Worm (Caenorhabditis elegans) whole organism, early embryonic: ENCODE results near the gene srz-63.

Source experiments
- B0310.2 ChIP-seq: sonication (generic microtip); optimal IDR thresholded peaks from 2 replicates; lab custom pipeline; 2016; ENCODE audit warnings: mild to moderate bottlenecking, missing genetic modification characterization, missing compliant biosample characterization
- F13C5.2 ChIP-seq: sonication (generic microtip); optimal IDR thresholded peaks from 2 replicates; lab custom pipeline; 2017; ENCODE audit warnings: mild to moderate bottlenecking, missing genetic modification characterization, inconsistent platforms, missing compliant biosample characterization
- aly-1 ChIP-seq: sonication (generic microtip); optimal IDR thresholded peaks from 2 replicates; lab custom pipeline; 2016; ENCODE audit warnings: missing genetic modification characterization, missing compliant biosample characterization
- ama-1 ChIP-seq: fragments of 150-350 bp; optimal IDR thresholded peaks from 2 replicates; lab custom pipeline; 2014
- ceh-13 ChIP-seq: fragments of 200-800 bp; sonication (Bioruptor generic); optimal IDR thresholded peaks from 2 replicates; lab custom pipeline; 2018; ENCODE audit warnings: mild to moderate bottlenecking, missing genetic modification characterization, missing compliant biosample characterization
- ceh-36 ChIP-seq: sonication (generic microtip); optimal IDR thresholded peaks from 2 replicates; lab custom pipeline; 2016; ENCODE audit warnings: missing genetic modification characterization, inconsistent platforms, missing compliant biosample characterization
- ets-7 ChIP-seq: sonication (generic microtip); optimal IDR thresholded peaks from 2 replicates; lab custom pipeline; 2016; ENCODE audit warnings: missing genotype, missing genetic modification characterization, missing compliant biosample characterization
- flt-1 ChIP-seq: fragments of 200-800 bp; sonication (Bioruptor generic); IDR thresholded peaks from 2 replicates; pipeline ENCODE4 v1.3.6; 2022; ENCODE audit warnings: missing genetic modification characterization, missing compliant biosample characterization
- hmbx-1 ChIP-seq: sonication (generic microtip); optimal IDR thresholded peaks from 2 replicates; lab custom pipeline; 2016; ENCODE audit warnings: mild to moderate bottlenecking, missing genetic modification characterization, missing compliant biosample characterization
- hmg-4 ChIP-seq: fragments of 200-800 bp; sonication (Bioruptor generic); optimal IDR thresholded peaks from 2 replicates; lab custom pipeline; 2018; ENCODE audit warnings: mild to moderate bottlenecking, missing genetic modification characterization, missing compliant biosample characterization
- hnd-1 ChIP-seq: sonication (generic microtip); optimal IDR thresholded peaks from 2 replicates; lab custom pipeline; 2016; ENCODE audit warnings: missing genetic modification characterization, missing compliant biosample characterization
- scrt-1 ChIP-seq: fragments of 200-800 bp; sonication (Bioruptor generic); IDR thresholded peaks from 2 replicates; pipeline ENCODE4 v1.3.6; 2022; ENCODE audit warnings: missing genetic modification characterization, missing compliant biosample characterization
- sea-1 ChIP-seq: fragments of 200-800 bp; sonication (Bioruptor generic); conservative IDR thresholded peaks from 2 replicates; pipeline ENCODE4 v1.3.6; 2022; ENCODE audit warnings: missing genetic modification characterization, missing compliant biosample characterization
- tbx-11 ChIP-seq: fragments of 200-800 bp; sonication (Bioruptor generic); IDR thresholded peaks from 2 replicates; pipeline ENCODE4 v1.3.6; 2022; ENCODE audit warnings: missing genetic modification characterization, missing compliant biosample characterization
- tbx-37 ChIP-seq: fragments of 200-800 bp; sonication (Bioruptor generic); conservative IDR thresholded peaks from 2 replicates; pipeline ENCODE4 v1.3.6; 2022; ENCODE audit warnings: missing genetic modification reagents, missing genetic modification characterization, missing compliant biosample characterization
- tra-4 ChIP-seq: sonication (generic microtip); optimal IDR thresholded peaks from 2 replicates; lab custom pipeline; 2017; ENCODE audit warnings: missing genetic modification characterization, missing compliant biosample characterization

The srz-63 gene

DNA sequence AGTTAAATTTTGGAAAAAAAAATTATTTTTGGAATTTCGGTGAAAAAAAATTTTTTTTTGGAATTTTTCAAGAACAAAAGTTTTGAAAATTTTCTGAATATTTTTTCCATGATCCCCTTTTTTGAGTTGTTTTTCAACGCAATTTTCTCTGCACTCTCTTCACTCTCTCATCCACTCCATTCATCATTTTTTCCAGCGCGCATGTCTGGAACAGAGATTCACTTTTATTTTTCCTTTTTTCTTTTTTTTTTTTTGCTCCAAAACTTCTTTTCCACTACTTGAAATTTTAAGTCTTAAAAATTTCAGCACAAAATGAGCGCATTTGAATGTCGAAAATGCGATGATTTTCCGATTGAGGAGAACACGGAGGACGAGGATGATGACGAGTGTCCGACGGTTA is 48.2 kb downstream of the srz-63 start, which contains the start of gene jip-1:
Gene jip-1, plus strand, starts transcription at position 301 of the 400 bp plus-strand sequence.
- TF ChIP-seq sea-1 (GFP tag; lab: Robert Waterston, UW) = no peak
- no peak for TF ChIP-seq flt-1 (GFP tag; lab: Robert Waterston, UW)
- TF ChIP-seq B0310.2 (tag; lab: Kevin White, UChicago) = no peak
- no peak for TF ChIP-seq hmbx-1
- no peak for TF ChIP-seq tbx-37
- no peak for TF ChIP-seq F13C5.2
- TF ChIP-seq ceh-36 (tag; lab: Kevin White, UChicago) = no peak
- TF ChIP-seq hnd-1 (tag; lab: Kevin White, UChicago) = no peak
- TF ChIP-seq ets-7 (tag; lab: Kevin White, UChicago) = no peak
- TF ChIP-seq ama-1 (lab: Kevin White, UChicago) = no peak
- no peak for TF ChIP-seq hmg-4 (GFP tag; lab: Kevin White, UChicago)
- no peak for TF ChIP-seq ceh-13
- no peak for TF ChIP-seq aly-1 (tag; lab: Kevin White, UChicago)
- TF ChIP-seq scrt-1 (GFP tag; lab: Robert Waterston, UW) = no peak
- no peak for TF ChIP-seq tra-4 (tag; lab: Kevin White, UChicago)
- TF ChIP-seq tbx-11 (GFP tag; lab: Robert Waterston, UW) = no peak

- TF ChIP-seq F13C5.2 (no peak), tbx-11 (GFP tag; lab: Robert Waterston, UW) (no peak), flt-1 (GFP tag; lab: Robert Waterston, UW) (no peak)
These were observed 51.4 kb downstream of the srz-63 start for ce11 chrII:1329887-1330286.
